Fruit fly (Drosophila melanogaster): ENCODE measurements around the gene CG33642.

CG33642 gene

DNA sequence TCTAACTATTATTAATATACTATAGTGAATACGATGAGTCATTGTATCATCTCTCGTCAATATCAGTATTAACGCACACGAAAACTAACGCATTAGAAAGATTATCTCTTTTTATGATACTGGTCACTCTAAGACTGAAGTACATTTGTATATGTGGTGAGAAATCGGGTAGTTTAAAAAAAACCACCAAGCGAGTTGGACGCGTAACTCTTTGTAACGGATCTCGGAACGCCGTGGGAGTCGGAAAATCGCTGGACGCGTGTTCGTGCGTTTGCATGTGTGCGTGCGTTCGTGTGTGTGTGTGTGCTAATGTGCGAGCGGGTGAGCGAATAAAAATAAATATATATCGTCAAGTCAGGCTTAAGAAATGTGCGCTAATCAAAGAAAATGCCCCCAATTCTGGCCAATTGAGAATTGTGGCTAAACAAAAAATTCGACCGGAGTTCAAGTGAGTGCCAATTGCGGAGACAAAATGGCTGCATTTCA is 20.2 kb downstream of the CG33642 start, which contains the start of gene kuz:
Gene kuz (plus strand): TSS at position 167 of the 486 bp plus-strand sequence.
- peak; percentile 74 for TF ChIP-seq bab1 (GFP tag; optimal IDR thresholded peaks at IDR 0.05)
- TF ChIP-seq Mnt (GFP tag; optimal IDR thresholded peaks at IDR 0.05): peak; percentile 88
- TF ChIP-seq Clk (GFP tag; optimal IDR thresholded peaks at IDR 0.05): no peak
- peak; percentile 64 for TF ChIP-seq CG7101 (tag; optimal IDR thresholded peaks at IDR 0.05)
- no peak for TF ChIP-seq toe (GFP tag; optimal IDR thresholded peaks at IDR 0.05)
- no peak for TF ChIP-seq CG1620 (GFP tag; optimal IDR thresholded peaks at IDR 0.05)
- peak; percentile 72 for TF ChIP-seq tj (GFP tag; optimal IDR thresholded peaks at IDR 0.05)
- TF ChIP-seq CG12768 (GFP tag; optimal IDR thresholded peaks at IDR 0.05): peak; percentile 35
- no peak for TF ChIP-seq CG33017 (tag; optimal IDR thresholded peaks at IDR 0.05)
- TF ChIP-seq cnc (optimal IDR thresholded peaks at IDR 0.05): peak in 1 of 2 experiments; percentile 80
- peak; percentile 14 for TF ChIP-seq CG7045 (GFP tag; optimal IDR thresholded peaks at IDR 0.05)
- peak; percentile 12 for TF ChIP-seq cic (GFP tag; optimal IDR thresholded peaks at IDR 0.05)
- peak; percentile 37 for TF ChIP-seq Hr96 (GFP tag; optimal IDR thresholded peaks at IDR 0.05)
- peak; percentile 21 for TF ChIP-seq pad (GFP tag; optimal IDR thresholded peaks at IDR 0.05)
- TF ChIP-seq kay (GFP tag; ENCODE audit: borderline replicate concordance): peak; percentile 98
- no peak for TF ChIP-seq CG5204 (GFP tag; optimal IDR thresholded peaks at IDR 0.05)
- peak; percentile 41 for TF ChIP-seq CG14711 (tag; optimal IDR thresholded peaks at IDR 0.05)
- no peak for TF ChIP-seq CG11617 (GFP tag; optimal IDR thresholded peaks at IDR 0.05)
- peak; percentile 47 for TF ChIP-seq ovo (GFP tag; optimal IDR thresholded peaks at IDR 0.05)
- TF ChIP-seq Crg-1 (GFP tag; optimal IDR thresholded peaks at IDR 0.05): no peak

DNA sequence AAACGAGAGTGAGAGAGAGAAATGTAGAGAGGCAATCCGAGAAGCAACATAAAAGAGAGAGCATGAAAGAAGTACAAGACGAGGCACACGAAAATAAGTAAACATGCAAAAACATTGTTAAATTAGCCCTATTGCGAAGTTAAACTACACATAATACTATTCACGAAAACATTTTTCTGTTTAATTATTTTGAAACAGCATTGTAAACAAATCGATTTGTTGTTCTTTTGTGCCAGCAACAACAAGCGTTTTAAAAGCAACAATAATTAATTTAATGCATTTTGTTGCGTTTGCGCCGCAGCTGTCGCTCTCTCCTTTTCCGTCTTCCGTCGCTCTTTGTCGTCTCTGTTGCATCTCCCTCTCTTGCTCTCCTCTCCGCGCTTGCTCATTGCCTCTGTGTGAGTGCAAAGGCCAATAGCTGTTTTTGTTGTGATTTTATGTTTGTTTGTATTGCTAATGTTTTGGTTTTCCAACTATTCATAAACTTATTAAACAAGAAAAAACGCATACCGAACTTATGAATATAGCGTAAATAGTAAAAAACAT is 20.8 kb downstream of the CG33642 start:
- no peak for TF ChIP-seq CG5204 (GFP tag; optimal IDR thresholded peaks at IDR 0.05)
- TF ChIP-seq pad (GFP tag; optimal IDR thresholded peaks at IDR 0.05): no peak
- no peak for TF ChIP-seq Clk (GFP tag; optimal IDR thresholded peaks at IDR 0.05)
- TF ChIP-seq Crg-1 (GFP tag; optimal IDR thresholded peaks at IDR 0.05): no peak
- TF ChIP-seq tj (GFP tag; optimal IDR thresholded peaks at IDR 0.05): no peak
- no peak for TF ChIP-seq cic (GFP tag; optimal IDR thresholded peaks at IDR 0.05)
- TF ChIP-seq CG14711 (tag; optimal IDR thresholded peaks at IDR 0.05): no peak
- TF ChIP-seq kay (GFP tag; ENCODE audit: borderline replicate concordance): no peak
- no peak for TF ChIP-seq bab1 (GFP tag; optimal IDR thresholded peaks at IDR 0.05)
- no peak for TF ChIP-seq CG11617 (GFP tag; optimal IDR thresholded peaks at IDR 0.05)
- TF ChIP-seq cnc (optimal IDR thresholded peaks at IDR 0.05): no peak
- no peak for TF ChIP-seq CG12768 (GFP tag; optimal IDR thresholded peaks at IDR 0.05)

DNA sequence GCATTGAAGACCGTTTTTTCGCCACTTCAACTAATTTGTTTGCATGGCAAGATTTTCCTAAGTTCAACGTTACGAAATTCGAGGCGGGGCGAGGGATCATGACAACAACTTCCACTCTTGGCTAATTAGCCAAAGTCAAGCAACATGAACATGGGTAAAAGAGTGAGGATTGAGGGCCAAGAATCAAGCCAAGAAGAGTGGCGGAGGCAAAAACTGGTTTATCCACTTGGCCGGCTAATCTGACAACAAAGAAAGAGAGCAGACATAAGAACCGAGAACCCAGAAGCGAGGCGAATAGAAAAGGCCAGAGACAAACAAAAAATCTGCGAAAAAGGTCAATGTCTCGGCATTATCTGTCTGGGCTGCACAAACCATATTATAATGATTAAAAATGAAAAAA is 22.9 kb downstream of the CG33642 start:
- TF ChIP-seq CG14711 (tag; optimal IDR thresholded peaks at IDR 0.05) (no peak), Clk (GFP tag; optimal IDR thresholded peaks at IDR 0.05) (no peak), bab1 (GFP tag; optimal IDR thresholded peaks at IDR 0.05) (no peak)

dm6 chr2L:13554547-13555159 is 24.9 kb downstream of the CG33642 start:
- TF ChIP-seq CG1620 (GFP tag; optimal IDR thresholded peaks at IDR 0.05) (no peak), ovo (GFP tag; optimal IDR thresholded peaks at IDR 0.05) (no peak), kay (GFP tag; ENCODE audit: borderline replicate concordance) (no peak), CG7045 (GFP tag; optimal IDR thresholded peaks at IDR 0.05) (no peak), tj (GFP tag; optimal IDR thresholded peaks at IDR 0.05) (no peak)

DNA sequence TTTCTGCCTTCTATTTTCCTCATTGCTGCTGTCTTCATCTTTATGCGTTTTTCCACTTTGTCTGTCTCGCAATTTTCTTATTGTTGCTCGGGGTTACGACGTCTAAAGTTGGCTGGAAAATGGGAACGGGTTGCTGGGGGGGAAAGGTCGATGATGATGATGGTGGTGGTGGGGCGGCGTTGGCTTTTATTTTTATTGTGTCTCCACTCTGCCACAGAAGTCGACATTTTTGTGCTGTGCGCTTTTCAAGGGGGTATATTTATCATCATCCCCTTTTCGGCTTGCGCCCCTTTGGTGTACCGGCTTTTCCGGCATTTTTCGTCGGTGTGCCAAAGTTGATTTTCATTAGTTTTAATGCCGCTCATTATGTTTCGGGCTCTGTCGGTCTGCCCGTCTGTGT is 25.6 kb downstream of the CG33642 start:
- TF ChIP-seq CG1620 (GFP tag; optimal IDR thresholded peaks at IDR 0.05): no peak
- no peak for TF ChIP-seq CG14711 (tag; optimal IDR thresholded peaks at IDR 0.05)
- TF ChIP-seq tj (GFP tag; optimal IDR thresholded peaks at IDR 0.05): no peak
- no peak for TF ChIP-seq Mnt (GFP tag; optimal IDR thresholded peaks at IDR 0.05)
- no peak for TF ChIP-seq cic (GFP tag; optimal IDR thresholded peaks at IDR 0.05)
- no peak for TF ChIP-seq CG7045 (GFP tag; optimal IDR thresholded peaks at IDR 0.05)
- TF ChIP-seq CG11617 (GFP tag; optimal IDR thresholded peaks at IDR 0.05): no peak

- TF ChIP-seq tj (GFP tag; optimal IDR thresholded peaks at IDR 0.05) (peak; percentile 61), cic (GFP tag; optimal IDR thresholded peaks at IDR 0.05) (no peak), kay (GFP tag; ENCODE audit: borderline replicate concordance) (peak; percentile 55)
These were observed 39.2 kb downstream of the CG33642 start for dm6 chr2L:13568938-13569337.

dm6 chr2L:13570016-13570415 is 40.2 kb downstream of the CG33642 start:
- TF ChIP-seq CG11617 (GFP tag; optimal IDR thresholded peaks at IDR 0.05): no peak
- no peak for TF ChIP-seq CG12768 (GFP tag; optimal IDR thresholded peaks at IDR 0.05)
- TF ChIP-seq Crg-1 (GFP tag; optimal IDR thresholded peaks at IDR 0.05): no peak
- TF ChIP-seq kay (GFP tag; ENCODE audit: borderline replicate concordance): no peak
- no peak for TF ChIP-seq CG7045 (GFP tag; optimal IDR thresholded peaks at IDR 0.05)
- no peak for TF ChIP-seq CG5204 (GFP tag; optimal IDR thresholded peaks at IDR 0.05)
- no peak for TF ChIP-seq pad (GFP tag; optimal IDR thresholded peaks at IDR 0.05)
- no peak for TF ChIP-seq CG14711 (tag; optimal IDR thresholded peaks at IDR 0.05)
- no peak for TF ChIP-seq cnc (optimal IDR thresholded peaks at IDR 0.05)

Measured in whole organism, adult.